Worm (Caenorhabditis elegans) whole organism, L1 larva: Measurements from ENCODE around the gene abcf-2.
A peak's percentile ranks its signal among the peaks of the same experiment; 100 is the strongest.

ENCODE experiments used
- C04F5.9 ChIP-seq: sonication (generic microtip); optimal IDR thresholded peaks from 2 replicates; lab custom pipeline; 2016; ENCODE audit warnings: missing genetic modification characterization, missing compliant biosample characterization
- C16A3.4 ChIP-seq: fragments of 150-350 bp; optimal IDR thresholded peaks from 2 replicates; lab custom pipeline; 2014; ENCODE audit warnings: missing biosample characterization, missing genetic modification characterization
- C34B4.2 ChIP-seq: sonication (generic microtip); optimal IDR thresholded peaks from 2 replicates; lab custom pipeline; 2017; ENCODE audit warnings: mild to moderate bottlenecking, missing genetic modification characterization, missing compliant biosample characterization
- F16B12.6 ChIP-seq: fragments of 150-350 bp; optimal IDR thresholded peaks from 2 replicates; lab custom pipeline; 2014; ENCODE audit warnings: missing biosample characterization, missing genetic modification characterization
- Y116A8C.19 ChIP-seq: sonication (generic microtip); optimal IDR thresholded peaks from 2 replicates; lab custom pipeline; 2016; ENCODE audit warnings: missing compliant biosample characterization, missing genetic modification characterization, borderline replicate concordance
- alr-1 ChIP-seq: fragments of 200-800 bp; sonication (Bioruptor generic); optimal IDR thresholded peaks from 2 replicates; lab custom pipeline; 2018; ENCODE audit warnings: borderline replicate concordance, mild to moderate bottlenecking, missing genetic modification characterization, missing compliant biosample characterization
- aly-2 ChIP-seq: fragments of 150-350 bp; optimal IDR thresholded peaks from 2 replicates; lab custom pipeline; 2014; ENCODE audit warnings: missing biosample characterization, missing genetic modification characterization
- blmp-1 ChIP-seq: fragments of 150-350 bp; optimal IDR thresholded peaks from 2 replicates; lab custom pipeline; 2014; ENCODE audit warnings: missing biosample characterization, missing genetic modification characterization
- ceh-82 ChIP-seq, 3 experiments: fragments of 150-350 bp in 1 of 3; sonication (generic microtip) in 2 of 3; optimal IDR thresholded peaks; 2 replicates each; lab custom pipeline; 2014 to 2017; ENCODE audit warnings: missing biosample characterization in 3 of 3, missing genetic modification characterization in 3 of 3
- ceh-90 ChIP-seq: sonication (generic microtip); optimal IDR thresholded peaks from 2 replicates; lab custom pipeline; 2016; ENCODE audit warnings: missing genetic modification characterization, missing compliant biosample characterization
- dpl-1 ChIP-seq, 3 experiments: fragments of 150-350 bp in 2 of 3; sonication (generic microtip) in 1 of 3; optimal IDR thresholded peaks; 2 replicates each; lab custom pipeline; 2014 to 2017; ENCODE audit warnings: missing biosample characterization in 3 of 3, missing genetic modification characterization in 3 of 3, missing genetic modification reagents in 3 of 3
- dsc-1 ChIP-seq: sonication (generic microtip); optimal IDR thresholded peaks from 2 replicates; lab custom pipeline; 2016; ENCODE audit warnings: mild to moderate bottlenecking, missing genetic modification characterization, missing compliant biosample characterization
- egl-27 ChIP-seq, 2 experiments: fragments of 150-350 bp in 1 of 2; sonication (generic microtip); optimal IDR thresholded peaks; 3 replicates each; lab custom pipeline; 2017 to 2018; ENCODE audit warnings: missing biosample characterization in 2 of 2, missing genetic modification characterization in 2 of 2, missing genetic modification reagents in 2 of 2
- elt-2 ChIP-seq: sonication (generic microtip); optimal IDR thresholded peaks from 2 replicates; lab custom pipeline; 2016; ENCODE audit warnings: missing genetic modification characterization, mild to moderate bottlenecking, inconsistent platforms, missing compliant biosample characterization, missing genetic modification reagents
- elt-3 ChIP-seq, 6 experiments: fragments of 150-350 bp in 1 of 6; sonication (generic microtip); optimal IDR thresholded peaks; 2 replicates each; lab custom pipeline; 2017 to 2018; ENCODE audit warnings: missing biosample characterization in 6 of 6, missing genetic modification characterization in 6 of 6, inconsistent platforms in 1 of 6
- fkh-8 ChIP-seq: sonication (generic microtip); optimal IDR thresholded peaks from 2 replicates; lab custom pipeline; 2016; ENCODE audit warnings: mild to moderate bottlenecking, missing genetic modification characterization, missing compliant biosample characterization
- grh-1 ChIP-seq: fragments of 200-800 bp; sonication (Bioruptor generic); IDR thresholded peaks from 2 replicates; pipeline ENCODE4 v1.3.6; 2022; ENCODE audit warnings: missing genetic modification reagents, missing genetic modification characterization, missing compliant biosample characterization
- hlh-17 ChIP-seq: fragments of 200-800 bp; sonication (Bioruptor generic); optimal IDR thresholded peaks from 2 replicates; lab custom pipeline; 2018; ENCODE audit warnings: missing genetic modification characterization, mild to moderate bottlenecking, missing compliant biosample characterization, moderate library complexity, borderline replicate concordance
- hlh-4 ChIP-seq: sonication (generic microtip); optimal IDR thresholded peaks from 2 replicates; lab custom pipeline; 2016; ENCODE audit warnings: mild to moderate bottlenecking, missing genetic modification characterization, missing compliant biosample characterization
- hpl-2 ChIP-seq: fragments of 150-350 bp; optimal IDR thresholded peaks from 2 replicates; lab custom pipeline; 2014; ENCODE audit warnings: missing biosample characterization, missing genetic modification reagents, missing genetic modification characterization
- irx-1 ChIP-seq: sonication (generic microtip); optimal IDR thresholded peaks from 2 replicates; lab custom pipeline; 2016; ENCODE audit warnings: missing genetic modification characterization, missing compliant biosample characterization
- jun-1 ChIP-seq: fragments of 150-350 bp; optimal IDR thresholded peaks from 2 replicates; lab custom pipeline; 2014; ENCODE audit warnings: missing biosample characterization, missing genetic modification reagents, missing genetic modification characterization
- lin-15B ChIP-seq: fragments of 150-350 bp; sonication (generic microtip); optimal IDR thresholded peaks from 3 replicates; lab custom pipeline; 2014; ENCODE audit warnings: missing biosample characterization, missing genetic modification characterization
- lin-35 ChIP-seq, 2 experiments: fragments of 150-350 bp; optimal IDR thresholded peaks; 2 replicates each; lab custom pipeline; 2014; ENCODE audit warnings: missing biosample characterization in 2 of 2, missing genetic modification characterization in 2 of 2, missing genetic modification reagents in 2 of 2
- lin-39 ChIP-seq: fragments of 150-350 bp; optimal IDR thresholded peaks from 2 replicates; lab custom pipeline; 2014; ENCODE audit warnings: missing biosample characterization, missing genetic modification reagents, missing genetic modification characterization
- lir-3 ChIP-seq: sonication (generic microtip); optimal IDR thresholded peaks from 2 replicates; lab custom pipeline; 2016; ENCODE audit warnings: mild to moderate bottlenecking, missing genetic modification characterization, moderate library complexity, missing compliant biosample characterization; ENCODE audit not compliant: poor library complexity
- mab-9 ChIP-seq: fragments of 200-800 bp; sonication (Bioruptor generic); IDR thresholded peaks from 2 replicates; pipeline ENCODE4 v1.3.6; 2022; ENCODE audit warnings: missing genetic modification reagents, missing genetic modification characterization, missing compliant biosample characterization
- mdl-1 ChIP-seq, 2 experiments: fragments of 150-350 bp; optimal IDR thresholded peaks; 2 replicates each; lab custom pipeline; 2014 to 2017; ENCODE audit warnings: missing biosample characterization in 2 of 2, missing genetic modification characterization in 2 of 2, inconsistent platforms in 1 of 2
- mef-2 ChIP-seq: fragments of 150-350 bp; optimal IDR thresholded peaks from 2 replicates; lab custom pipeline; 2014; ENCODE audit warnings: missing biosample characterization, missing genetic modification characterization
- nhr-11 ChIP-seq: fragments of 150-350 bp; optimal IDR thresholded peaks from 2 replicates; lab custom pipeline; 2014; ENCODE audit warnings: missing biosample characterization, missing genetic modification characterization
- nhr-20 ChIP-seq: sonication (generic microtip); optimal IDR thresholded peaks from 2 replicates; lab custom pipeline; 2016; ENCODE audit warnings: mild to moderate bottlenecking, missing genetic modification characterization, missing compliant biosample characterization
- nhr-237 ChIP-seq: fragments of 150-350 bp; optimal IDR thresholded peaks from 2 replicates; lab custom pipeline; 2014; ENCODE audit warnings: missing biosample characterization, missing genetic modification characterization
- nhr-28 ChIP-seq: fragments of 150-350 bp; optimal IDR thresholded peaks from 2 replicates; lab custom pipeline; 2014; ENCODE audit warnings: missing biosample characterization, missing genetic modification characterization
- nhr-47 ChIP-seq: sonication (generic microtip); optimal IDR thresholded peaks from 2 replicates; lab custom pipeline; 2016; ENCODE audit warnings: mild to moderate bottlenecking, missing genetic modification characterization, moderate library complexity, missing compliant biosample characterization
- nhr-71 ChIP-seq: sonication (generic microtip); optimal IDR thresholded peaks from 2 replicates; lab custom pipeline; 2016; ENCODE audit warnings: mild to moderate bottlenecking, missing genetic modification characterization, moderate library complexity, missing compliant biosample characterization
- nhr-84 ChIP-seq: sonication (generic microtip); optimal IDR thresholded peaks from 2 replicates; lab custom pipeline; 2017; ENCODE audit warnings: missing biosample characterization, missing genetic modification characterization
- nhr-85 ChIP-seq: sonication (generic microtip); peaks from one replicate; lab custom pipeline; 2016; ENCODE audit warnings: missing genetic modification characterization, inconsistent platforms, missing compliant biosample characterization
- pag-3 ChIP-seq: sonication (generic microtip); optimal IDR thresholded peaks from 2 replicates; lab custom pipeline; 2017; ENCODE audit warnings: missing genetic modification characterization, mild to moderate bottlenecking, missing compliant biosample characterization, antibody characterized with exemption, borderline replicate concordance; ENCODE audit not compliant: insufficient read depth
- rnt-1 ChIP-seq: sonication (generic microtip); optimal IDR thresholded peaks from 2 replicates; lab custom pipeline; 2016; ENCODE audit warnings: mild to moderate bottlenecking, missing genetic modification characterization, moderate library complexity, missing compliant biosample characterization
- skn-1 ChIP-seq: fragments of 150-350 bp; optimal IDR thresholded peaks from 2 replicates; lab custom pipeline; 2014; ENCODE audit warnings: missing biosample characterization, missing genetic modification characterization
- snpc-4 ChIP-seq: fragments of 150-350 bp; optimal IDR thresholded peaks from 2 replicates; lab custom pipeline; 2014; ENCODE audit warnings: missing biosample characterization, missing genetic modification characterization
- snu-23 ChIP-seq: sonication (generic microtip); optimal IDR thresholded peaks from 2 replicates; lab custom pipeline; 2016; ENCODE audit warnings: missing genetic modification characterization, missing compliant biosample characterization
- sptf-1 ChIP-seq: fragments of 150-350 bp; optimal IDR thresholded peaks from 2 replicates; lab custom pipeline; 2014; ENCODE audit warnings: missing biosample characterization, missing genetic modification characterization
- tlp-1 ChIP-seq: fragments of 150-350 bp; optimal IDR thresholded peaks from 2 replicates; lab custom pipeline; 2014; ENCODE audit warnings: missing biosample characterization, missing genetic modification characterization
- unc-130 ChIP-seq: fragments of 150-350 bp; optimal IDR thresholded peaks from 2 replicates; lab custom pipeline; 2017; ENCODE audit warnings: missing biosample characterization, missing genetic modification characterization, inconsistent platforms
- unc-30 ChIP-seq: sonication (generic microtip); optimal IDR thresholded peaks from 2 replicates; lab custom pipeline; 2017; ENCODE audit warnings: missing biosample characterization, missing genetic modification characterization
- unc-62 ChIP-seq: fragments of 150-350 bp; optimal IDR thresholded peaks from 2 replicates; lab custom pipeline; 2014; ENCODE audit warnings: missing biosample characterization, missing genetic modification reagents, missing genetic modification characterization
- unc-86 ChIP-seq: sonication (generic microtip); optimal IDR thresholded peaks from 2 replicates; lab custom pipeline; 2016; ENCODE audit warnings: missing genetic modification characterization, missing compliant biosample characterization
- unc-98 ChIP-seq: fragments of 200-800 bp; sonication (Bioruptor generic); IDR thresholded peaks from 2 replicates; pipeline ENCODE4 v1.3.6; 2022; ENCODE audit warnings: missing genetic modification characterization, missing compliant biosample characterization
- vab-15 ChIP-seq: sonication (generic microtip); optimal IDR thresholded peaks from 2 replicates; lab custom pipeline; 2017; ENCODE audit warnings: missing genotype, mild to moderate bottlenecking, missing genetic modification characterization, missing compliant biosample characterization
- xbp-1 ChIP-seq: sonication (generic microtip); optimal IDR thresholded peaks from 2 replicates; lab custom pipeline; 2016; ENCODE audit warnings: missing genetic modification characterization, missing compliant biosample characterization
- zip-4 ChIP-seq: fragments of 200-800 bp; sonication (Bioruptor generic); optimal IDR thresholded peaks from 2 replicates; lab custom pipeline; 2018; ENCODE audit warnings: mild to moderate bottlenecking, missing genetic modification characterization, moderate library complexity, missing compliant biosample characterization
- ztf-11 ChIP-seq, 2 experiments: sonication (generic microtip); optimal IDR thresholded peaks; 2 replicates each; lab custom pipeline; 2016 to 2017; ENCODE audit warnings: missing genetic modification characterization in 2 of 2, missing biosample characterization in 1 of 2, missing compliant biosample characterization in 1 of 2

The abcf-2 gene

ce11 chrIII:13423414-13423813, 38.6 kb downstream of the abcf-2 start, which contains the start of gene exo-1:
Gene exo-1, plus strand, starts transcription at chrIII:13423514.
- no peak for TF ChIP-seq nhr-11
- TF ChIP-seq xbp-1 (tag; lab: Kevin White, UChicago) = no peak
- TF ChIP-seq nhr-28 (tag; lab: Kevin White, UChicago) = no peak
- TF ChIP-seq blmp-1 (tag; lab: Kevin White, UChicago) = peak; percentile 82
- peak in 3 of 6 experiments; percentile 40 to 89 (median 45) for TF ChIP-seq elt-3 (tag; optimal IDR thresholded peaks at IDR 0.05; lab: Kevin White, UChicago)
- peak; percentile 77 for TF ChIP-seq unc-130 (tag; lab: Kevin White, UChicago)
- TF ChIP-seq lin-15B (tag; lab: Kevin White, UChicago) = peak; percentile 53
- no peak for TF ChIP-seq grh-1 (GFP tag; lab: Robert Waterston, UW)
- no peak for TF ChIP-seq unc-86 (tag; lab: Kevin White, UChicago)
- no peak for TF ChIP-seq zip-4 (GFP tag; lab: Kevin White, UChicago)
- peak; percentile 7 for TF ChIP-seq fkh-8
- no peak for TF ChIP-seq dsc-1 (tag; lab: Kevin White, UChicago)
- no peak for TF ChIP-seq hlh-17 (GFP tag; lab: Kevin White, UChicago)
- TF ChIP-seq nhr-47 = peak; percentile 49
- TF ChIP-seq rnt-1 (tag; lab: Kevin White, UChicago) = peak; percentile 50
- TF ChIP-seq aly-2 (tag; lab: Kevin White, UChicago) = no peak
- TF ChIP-seq F16B12.6 (tag; lab: Kevin White, UChicago) = peak; percentile 65
- no peak for TF ChIP-seq pag-3 (tag; lab: Kevin White, UChicago)
- TF ChIP-seq hlh-4 (tag; lab: Kevin White, UChicago) = no peak
- TF ChIP-seq Y116A8C.19 (tag; lab: Kevin White, UChicago) = no peak
- TF ChIP-seq ceh-90 (tag; lab: Kevin White, UChicago) = no peak
- TF ChIP-seq sptf-1 (tag; lab: Kevin White, UChicago) = no peak
- peak; percentile 83 to 98 for TF ChIP-seq lin-35 (GFP tag; optimal IDR thresholded peaks at IDR 0.05; lab: Kevin White, UChicago)
- TF ChIP-seq egl-27 (tag; optimal IDR thresholded peaks at IDR 0.05; lab: Kevin White, UChicago) = no peak
- no peak for TF ChIP-seq lin-39 (tag; lab: Kevin White, UChicago)
- peak; percentile 56 for TF ChIP-seq skn-1 (tag; lab: Kevin White, UChicago)
- TF ChIP-seq nhr-84 = no peak
- no peak for TF ChIP-seq alr-1 (tag; lab: Kevin White, UChicago)
- no peak for TF ChIP-seq C04F5.9 (tag; lab: Kevin White, UChicago)
- TF ChIP-seq jun-1 (tag; lab: Kevin White, UChicago) = no peak
- TF ChIP-seq mef-2 = no peak
- no peak for TF ChIP-seq irx-1
- TF ChIP-seq dpl-1 (GFP tag; optimal IDR thresholded peaks at IDR 0.05; lab: Kevin White, UChicago) = peak; percentile 86 to 91 (median 90)
- peak in 1 of 2 experiments; percentile 35 for TF ChIP-seq ztf-11 (tag; optimal IDR thresholded peaks at IDR 0.05; lab: Kevin White, UChicago)
- TF ChIP-seq nhr-71 (tag; lab: Kevin White, UChicago) = peak; percentile 61
- peak in 1 of 3 experiments; percentile 37 for TF ChIP-seq ceh-82 (tag; optimal IDR thresholded peaks at IDR 0.05; lab: Kevin White, UChicago)
- peak; percentile 71 for TF ChIP-seq nhr-85 (tag; lab: Kevin White, UChicago)
- TF ChIP-seq unc-62 = no peak
- TF ChIP-seq C34B4.2 (tag; lab: Kevin White, UChicago) = no peak
- peak; percentile 43 for TF ChIP-seq nhr-20
- TF ChIP-seq hpl-2 (GFP tag; lab: Kevin White, UChicago) = no peak
- TF ChIP-seq elt-2 (tag; lab: Kevin White, UChicago) = no peak
- TF ChIP-seq mdl-1 (tag; optimal IDR thresholded peaks at IDR 0.05; lab: Kevin White, UChicago) = peak in 1 of 2 experiments; percentile 18
- peak; percentile 95 for TF ChIP-seq C16A3.4 (tag; lab: Kevin White, UChicago)
- TF ChIP-seq nhr-237 (tag; lab: Kevin White, UChicago) = no peak
- no peak for TF ChIP-seq tlp-1 (tag; lab: Kevin White, UChicago)
- TF ChIP-seq vab-15 (tag; lab: Kevin White, UChicago) = peak; percentile 26
- no peak for TF ChIP-seq unc-98
- peak; percentile 63 for TF ChIP-seq snu-23 (GFP tag; lab: Kevin White, UChicago)
- peak; percentile 50 for TF ChIP-seq lir-3 (tag; lab: Kevin White, UChicago)
- no peak for TF ChIP-seq mab-9 (GFP tag; lab: Robert Waterston, UW)
- TF ChIP-seq unc-30 = no peak
- TF ChIP-seq snpc-4 (tag; lab: Kevin White, UChicago) = no peak
